Worm (Caenorhabditis elegans) whole organism, dauer: ENCODE data around the gene C03C10.7.

Experiments
- unc-62 ChIP-seq: sonication (generic microtip); optimal IDR thresholded peaks from 2 replicates; lab custom pipeline; 2017; ENCODE audit warnings: missing biosample characterization, missing genetic modification reagents, missing genetic modification characterization

Gene C03C10.7

ce11 chrIII:4095441-4096095, at the start of gene C03C10.7:
Gene C03C10.7 (plus strand): TSS chrIII:4096045.
- TF ChIP-seq unc-62 (GFP tag; lab: Kevin White, UChicago), result no peak

- no peak for TF ChIP-seq unc-62 (GFP tag; lab: Kevin White, UChicago)
Observed at ce11 chrIII:4049150-4049549, 46.7 kb upstream of the C03C10.7 start.

- TF ChIP-seq unc-62 (GFP tag; lab: Kevin White, UChicago), result no peak
Observed at ce11 chrIII:4057894-4058293, 38.0 kb upstream of the C03C10.7 start, which contains the start of gene rcq-5. Gene rcq-5 (minus strand): TSS chrIII:4057976.

- no peak for TF ChIP-seq unc-62 (GFP tag; lab: Kevin White, UChicago)
Observed at ce11 chrIII:4058643-4059042, 37.2 kb upstream of the C03C10.7 start, which contains the start of gene his-69. Gene his-69 (minus strand): TSS chrIII:4058743.

ce11 chrIII:4060019-4060418, 35.8 kb upstream of the C03C10.7 start, which contains the start of gene his-70:
Gene his-70 (minus strand): TSS chrIII:4060119.
- TF ChIP-seq unc-62 (GFP tag; lab: Kevin White, UChicago), result no peak

- TF ChIP-seq unc-62 (GFP tag; lab: Kevin White, UChicago), result no peak
Observed at ce11 chrIII:4063724-4064123, 32.1 kb upstream of the C03C10.7 start.

ce11 chrIII:4066333-4066732, 29.5 kb upstream of the C03C10.7 start, which contains the start of gene unc-79:
Gene unc-79 (plus strand): TSS chrIII:4066633.
- TF ChIP-seq unc-62 (GFP tag; lab: Kevin White, UChicago), result no peak

- TF ChIP-seq unc-62 (GFP tag; lab: Kevin White, UChicago), result no peak
Observed at ce11 chrIII:4068120-4068519, 27.7 kb upstream of the C03C10.7 start.

- no peak for TF ChIP-seq unc-62 (GFP tag; lab: Kevin White, UChicago)
Observed at ce11 chrIII:4070239-4070638, 25.6 kb upstream of the C03C10.7 start.

- TF ChIP-seq unc-62 (GFP tag; lab: Kevin White, UChicago), result no peak
Observed at ce11 chrIII:4083429-4083828, 12.4 kb upstream of the C03C10.7 start.

- TF ChIP-seq unc-62 (GFP tag; lab: Kevin White, UChicago), result no peak
Observed at ce11 chrIII:4085657-4086056, 10.2 kb upstream of the C03C10.7 start.

ce11 chrIII:4086536-4086935, 9.3 kb upstream of the C03C10.7 start, which contains the start of gene kin-19:
Gene kin-19 (minus strand): TSS chrIII:4086636.
- no peak for TF ChIP-seq unc-62 (GFP tag; lab: Kevin White, UChicago)

- no peak for TF ChIP-seq unc-62 (GFP tag; lab: Kevin White, UChicago)
Observed at ce11 chrIII:4087064-4087463, 8.8 kb upstream of the C03C10.7 start.

ce11 chrIII:4087565-4087964, 8.3 kb upstream of the C03C10.7 start:
- no peak for TF ChIP-seq unc-62 (GFP tag; lab: Kevin White, UChicago)

ce11 chrIII:4088338-4088918, 7.4 kb upstream of the C03C10.7 start:
- TF ChIP-seq unc-62 (GFP tag; lab: Kevin White, UChicago), result no peak

ce11 chrIII:4090773-4091172, 5.1 kb upstream of the C03C10.7 start, which contains the start of gene C03C10.2:
Gene C03C10.2 (plus strand): TSS chrIII:4091073.
- no peak for TF ChIP-seq unc-62 (GFP tag; lab: Kevin White, UChicago)

- TF ChIP-seq unc-62 (GFP tag; lab: Kevin White, UChicago), result no peak
Observed at ce11 chrIII:4092020-4092419, 3.8 kb upstream of the C03C10.7 start, which contains the start of gene C03C10.5. Gene C03C10.5 (minus strand): TSS chrIII:4092120.
